Worm (Caenorhabditis elegans): ENCODE results near the gene set-4.

The set-4 gene

DNA sequence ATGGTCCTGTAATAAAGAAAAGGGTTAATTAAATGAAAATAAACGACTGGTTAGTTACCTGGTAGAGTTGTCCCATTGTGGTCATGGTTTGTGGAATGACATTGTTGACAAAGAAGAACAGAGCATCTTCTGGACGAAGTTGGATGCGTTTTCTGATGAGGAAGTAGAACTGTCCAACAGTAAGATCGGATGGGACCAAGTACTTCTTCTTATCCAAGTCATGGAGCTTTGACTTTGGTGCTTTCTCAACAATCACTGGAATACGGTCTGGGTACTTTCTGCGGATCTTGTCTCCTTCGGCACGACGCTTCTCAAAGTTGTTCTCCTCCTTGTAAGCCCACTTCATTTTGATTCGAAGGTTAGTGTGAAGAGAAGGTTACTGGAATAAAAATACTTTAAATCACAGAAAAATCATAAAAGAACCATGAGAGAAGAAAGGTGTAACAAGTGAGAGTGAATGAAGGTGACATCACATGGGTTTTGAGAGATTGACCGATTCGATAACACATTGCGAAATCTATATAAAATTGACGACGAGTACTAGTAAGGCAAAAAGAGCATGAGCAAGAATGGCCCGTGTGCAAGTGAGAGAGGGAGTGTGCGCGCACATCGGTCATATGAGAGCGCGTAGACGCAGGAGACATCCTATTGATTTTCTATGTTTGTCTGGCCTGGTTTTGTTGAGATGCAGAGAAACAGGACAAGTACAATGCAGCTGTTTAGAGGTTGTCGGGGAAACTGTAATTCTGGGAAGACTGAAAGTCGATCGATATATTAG, 16.4 kb upstream of the set-4 start, which contains the start of gene lgg-1 (continued):
- TF ChIP-seq xbp-1 (tag; optimal IDR thresholded peaks at IDR 0.05) (peak; percentile 50), unc-30 (tag; optimal IDR thresholded peaks at IDR 0.05) (no peak), lin-15B (tag; optimal IDR thresholded peaks at IDR 0.05) (no peak), nhr-84 (tag; optimal IDR thresholded peaks at IDR 0.05) (no peak), egl-27 (tag; optimal IDR thresholded peaks at IDR 0.05) (peak in 1 of 2 experiments; percentile 14), lir-3 (tag; optimal IDR thresholded peaks at IDR 0.05; ENCODE audit: poor library complexity) (peak; percentile 35), skn-1 (tag; optimal IDR thresholded peaks at IDR 0.05) (peak; percentile 88), elt-2 (tag; optimal IDR thresholded peaks at IDR 0.05) (peak; percentile 12), ceh-63 (GFP tag; optimal IDR thresholded peaks at IDR 0.05) (peak; percentile 73), elt-3 (tag; optimal IDR thresholded peaks at IDR 0.05) (peak in 1 of 6 experiments; percentile 23), zip-4 (GFP tag; optimal IDR thresholded peaks at IDR 0.05) (peak; percentile 81), mef-2 (tag; optimal IDR thresholded peaks at IDR 0.05) (no peak), nhr-76 (tag; optimal IDR thresholded peaks at IDR 0.05) (no peak), aly-2 (tag; optimal IDR thresholded peaks at IDR 0.05) (no peak), ztf-4 (tag; optimal IDR thresholded peaks at IDR 0.05) (peak; percentile 54), lsy-2 (tag; optimal IDR thresholded peaks at IDR 0.05) (peak; percentile 39 to 61), nhr-71 (tag; optimal IDR thresholded peaks at IDR 0.05) (peak; percentile 78), nhr-11 (tag; optimal IDR thresholded peaks at IDR 0.05) (no peak), C34B4.2 (tag; optimal IDR thresholded peaks at IDR 0.05) (no peak), swsn-7 (tag; optimal IDR thresholded peaks at IDR 0.05) (peak; percentile 71), efl-3 (GFP tag; optimal IDR thresholded peaks at IDR 0.05) (no peak), fos-1 (tag; optimal IDR thresholded peaks at IDR 0.05) (peak; percentile 32), ceh-8 (GFP tag; optimal IDR thresholded peaks at IDR 0.05) (no peak), ceh-90 (tag; optimal IDR thresholded peaks at IDR 0.05) (no peak), snpc-4 (tag; optimal IDR thresholded peaks at IDR 0.05) (peak; percentile 14), alr-1 (tag; optimal IDR thresholded peaks at IDR 0.05; ENCODE audit: borderline replicate concordance) (no peak), sox-4 (tag; optimal IDR thresholded peaks at IDR 0.05) (no peak), snu-23 (GFP tag; optimal IDR thresholded peaks at IDR 0.05) (peak; percentile 83), hlh-4 (tag; optimal IDR thresholded peaks at IDR 0.05) (peak; percentile 17), ceh-82 (tag; optimal IDR thresholded peaks at IDR 0.05) (peak; percentile 33 to 77 (median 44)), lin-13 (GFP tag; optimal IDR thresholded peaks at IDR 0.05) (peak; percentile 50), irx-1 (tag; optimal IDR thresholded peaks at IDR 0.05) (no peak), fkh-8 (tag; optimal IDR thresholded peaks at IDR 0.05) (peak; percentile 72)

DNA sequence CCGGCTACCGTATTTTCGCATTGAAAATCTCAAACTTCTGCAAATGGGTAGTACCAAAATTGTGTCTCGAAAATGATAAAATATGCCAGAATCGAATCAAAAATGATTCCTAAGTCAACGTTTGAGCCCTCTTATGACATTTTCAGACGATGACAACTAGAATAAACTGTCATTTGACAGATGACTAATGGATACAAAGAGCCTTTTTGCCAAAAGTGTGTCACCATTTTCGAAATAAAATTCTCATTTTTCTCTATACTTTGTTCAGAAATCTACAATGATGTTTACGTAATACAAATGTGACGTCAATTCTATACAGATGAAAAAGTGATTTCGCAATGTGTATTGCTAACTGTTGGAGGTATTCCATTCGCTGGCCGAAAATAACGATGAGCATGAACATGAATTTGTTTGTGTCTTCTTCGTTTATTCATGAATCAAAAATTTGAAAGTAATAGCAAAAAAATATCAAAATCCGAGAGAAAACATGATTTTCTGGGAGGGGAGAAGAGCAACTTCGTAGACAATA, 15.5 kb upstream of the set-4 start:
- TF ChIP-seq mep-1 (tag; optimal IDR thresholded peaks at IDR 0.05) (peak; percentile 63), isw-1 (GFP tag; IDR thresholded peaks at IDR 0.05) (no peak), fos-1 (tag; optimal IDR thresholded peaks at IDR 0.05) (peak; percentile 73), C34B4.2 (tag; optimal IDR thresholded peaks at IDR 0.05) (no peak), vab-15 (tag; optimal IDR thresholded peaks at IDR 0.05) (no peak), sup-37 (GFP tag; optimal IDR thresholded peaks at IDR 0.05) (no peak), fkh-4 (tag; optimal IDR thresholded peaks at IDR 0.05; ENCODE audit: borderline replicate concordance) (no peak), elt-2 (tag; optimal IDR thresholded peaks at IDR 0.05) (peak; percentile 64), nhr-71 (tag; optimal IDR thresholded peaks at IDR 0.05) (peak; percentile 83), alr-1 (tag; optimal IDR thresholded peaks at IDR 0.05; ENCODE audit: borderline replicate concordance) (no peak), ces-1 (GFP tag; optimal IDR thresholded peaks at IDR 0.05) (no peak), fkh-8 (tag; optimal IDR thresholded peaks at IDR 0.05) (peak; percentile 71), nhr-47 (tag; optimal IDR thresholded peaks at IDR 0.05) (peak; percentile 61), mdl-1 (tag; optimal IDR thresholded peaks at IDR 0.05) (peak in 1 of 2 experiments; percentile 5), unc-130 (tag; optimal IDR thresholded peaks at IDR 0.05) (no peak), swsn-7 (tag; optimal IDR thresholded peaks at IDR 0.05) (peak; percentile 33), skn-1 (tag; optimal IDR thresholded peaks at IDR 0.05) (peak; percentile 57), efl-1 (optimal IDR thresholded peaks at IDR 0.05) (peak; percentile 16 to 57), efl-1 (GFP tag; optimal IDR thresholded peaks at IDR 0.05 in 1 of 2) (no peak), pax-3 (tag; optimal IDR thresholded peaks at IDR 0.05) (peak; percentile 68), ceh-88 (GFP tag; IDR thresholded peaks at IDR 0.05) (peak; percentile 32; the same call in 1 of the 2 replicates), C16A3.4 (tag; optimal IDR thresholded peaks at IDR 0.05) (peak; percentile 68), snu-23 (GFP tag; optimal IDR thresholded peaks at IDR 0.05) (peak; percentile 70), nhr-11 (tag; optimal IDR thresholded peaks at IDR 0.05) (no peak), pag-3 (tag; optimal IDR thresholded peaks at IDR 0.05; ENCODE audit: borderline replicate concordance, insufficient read depth) (no peak), lin-13 (GFP tag; optimal IDR thresholded peaks at IDR 0.05) (peak; percentile 64), zip-4 (GFP tag; optimal IDR thresholded peaks at IDR 0.05) (peak; percentile 63)
